Fruit fly (Drosophila melanogaster) whole organism, embryonic: Measurements from ENCODE around the gene miple2.

Experiments used
- Awh ChIP-seq: fragments of 200-800 bp; sonication (Bioruptor generic); IDR thresholded peaks from 2 replicates; pipeline ENCODE4, ENCODE4 v1.3.6; 2022; ENCODE audit warnings: missing biosample characterization, missing genetic modification characterization
- Bdp1 ChIP-seq: fragments of 200-800 bp; sonication (Bioruptor generic); optimal IDR thresholded peaks from 3 replicates; lab custom pipeline; 2016; ENCODE audit warnings: missing biosample characterization, missing genetic modification characterization
- CG10959 ChIP-seq: fragments of 200-800 bp; sonication (Bioruptor generic); IDR thresholded peaks from 2 replicates; pipeline ENCODE4 v1.3.6; 2022; ENCODE audit warnings: missing biosample characterization, missing genetic modification characterization
- CG11247 ChIP-seq: fragments of 200-800 bp; sonication (Bioruptor generic); IDR thresholded peaks from 2 replicates; pipeline ENCODE4 v1.3.6; 2022; ENCODE audit warnings: missing biosample characterization, missing genetic modification characterization
- CG11456 ChIP-seq: fragments of 200-800 bp; sonication (Bioruptor generic); IDR thresholded peaks from 3 replicates; pipeline ENCODE4 v1.3.6; 2022; ENCODE audit warnings: missing biosample characterization, missing genetic modification characterization
- CG12942 ChIP-seq: fragments of 200-800 bp; sonication (Bioruptor generic); optimal IDR thresholded peaks from 3 replicates; lab custom pipeline; 2016; ENCODE audit warnings: missing biosample characterization, missing genetic modification characterization
- CG15696 ChIP-seq: fragments of 200-800 bp; sonication (Bioruptor generic); optimal IDR thresholded peaks from 2 replicates; lab custom pipeline; 2019; ENCODE audit warnings: missing biosample characterization, mild to moderate bottlenecking, missing genetic modification characterization, moderate library complexity
- CG16779 ChIP-seq: fragments of 200-800 bp; sonication (Bioruptor generic); IDR thresholded peaks from 2 replicates; pipeline ENCODE4 v1.3.6; 2022; ENCODE audit warnings: missing biosample characterization, missing genetic modification characterization
- CG16815 ChIP-seq: fragments of 200-800 bp; sonication (Bioruptor generic); optimal IDR thresholded peaks from 3 replicates; lab custom pipeline; 2017; ENCODE audit warnings: missing biosample characterization, mild to moderate bottlenecking, missing genetic modification characterization
- CG17361 ChIP-seq: fragments of 200-800 bp; sonication (Bioruptor generic); IDR thresholded peaks from 3 replicates; pipeline ENCODE4 v1.3.6; 2022; ENCODE audit warnings: missing biosample characterization, missing genetic modification characterization
- CG2116 ChIP-seq: fragments of 200-800 bp; sonication (Bioruptor generic); optimal IDR thresholded peaks from 3 replicates; lab custom pipeline; 2018; ENCODE audit warnings: missing biosample characterization, mild to moderate bottlenecking, missing genetic modification characterization
- CG32532 ChIP-seq: fragments of 200-800 bp; sonication (Bioruptor generic); IDR thresholded peaks from 2 replicates; pipeline ENCODE4 v1.3.6; 2022; ENCODE audit warnings: missing biosample characterization, missing genetic modification characterization
- CG32767 ChIP-seq: fragments of 200-800 bp; sonication (Bioruptor generic); IDR thresholded peaks from 2 replicates; pipeline ENCODE4 v1.3.6; 2022; ENCODE audit warnings: missing biosample characterization, missing genetic modification characterization
- CG33213 ChIP-seq: fragments of 200-800 bp; sonication (Bioruptor generic); optimal IDR thresholded peaks from 3 replicates; lab custom pipeline; 2016; ENCODE audit warnings: missing biosample characterization, missing genetic modification characterization
- CG34376 ChIP-seq: fragments of 200-800 bp; sonication (Bioruptor generic); optimal IDR thresholded peaks from 2 replicates; lab custom pipeline; 2018; ENCODE audit warnings: missing biosample characterization, mild to moderate bottlenecking, missing genetic modification characterization
- CG4424 ChIP-seq: fragments of 200-800 bp; sonication (Bioruptor generic); optimal IDR thresholded peaks from 3 replicates; lab custom pipeline; 2016; ENCODE audit warnings: missing biosample characterization, missing genetic modification characterization
- CG4617 ChIP-seq: fragments of 200-800 bp; sonication (Bioruptor generic); optimal IDR thresholded peaks from 3 replicates; lab custom pipeline; 2016; ENCODE audit warnings: missing biosample characterization, missing genetic modification characterization, borderline replicate concordance
- CG4854 ChIP-seq: fragments of 200-800 bp; sonication (Bioruptor generic); optimal IDR thresholded peaks from 2 replicates; lab custom pipeline; 2016; ENCODE audit warnings: missing biosample characterization, missing genetic modification characterization, inconsistent platforms
- CG6813 ChIP-seq: fragments of 200-800 bp; sonication (Bioruptor generic); optimal IDR thresholded peaks from 2 replicates; lab custom pipeline; 2017; ENCODE audit warnings: missing biosample characterization, missing genetic modification characterization, mild to moderate bottlenecking, moderate library complexity, missing genetic modification reagents
- CG7987 ChIP-seq: fragments of 200-800 bp; sonication (Bioruptor generic); optimal IDR thresholded peaks from 2 replicates; lab custom pipeline; 2018; ENCODE audit warnings: missing biosample characterization, mild to moderate bottlenecking, missing genetic modification characterization, moderate library complexity
- Doc2 ChIP-seq: fragments of 200-800 bp; sonication (Bioruptor generic); IDR thresholded peaks from 2 replicates; pipeline ENCODE4 v1.3.6; 2022; ENCODE audit warnings: missing biosample characterization, missing genetic modification characterization
- Elba2 ChIP-seq: fragments of 200-800 bp; sonication (Bioruptor generic); optimal IDR thresholded peaks from 3 replicates; lab custom pipeline; 2016; ENCODE audit warnings: missing biosample characterization, missing genetic modification characterization
- Ets97D ChIP-seq: fragments of 200-800 bp; sonication (Bioruptor generic); optimal IDR thresholded peaks from 3 replicates; lab custom pipeline; 2016; ENCODE audit warnings: missing biosample characterization, missing genetic modification characterization
- Gsc ChIP-seq: fragments of 200-800 bp; sonication (Bioruptor generic); IDR thresholded peaks from 2 replicates; pipeline ENCODE4 v1.3.6; 2022; ENCODE audit warnings: missing biosample characterization, missing genetic modification characterization
- H15 ChIP-seq: fragments of 200-800 bp; sonication (Bioruptor generic); IDR thresholded peaks from 3 replicates; pipeline ENCODE4 v1.3.6; 2022; ENCODE audit warnings: missing biosample characterization, missing genetic modification characterization
- HLHmδ ChIP-seq: fragments of 200-800 bp; sonication (Bioruptor generic); optimal IDR thresholded peaks from 2 replicates; lab custom pipeline; 2018; ENCODE audit warnings: missing biosample characterization, mild to moderate bottlenecking, missing genetic modification characterization, moderate library complexity
- Med ChIP-seq: fragments of 200-800 bp; sonication (Bioruptor generic); peaks from one replicate; lab custom pipeline; 2016; ENCODE audit warnings: missing biosample characterization, missing genetic modification characterization, mild to moderate bottlenecking, inconsistent platforms, moderate library complexity
- Neu2 ChIP-seq: fragments of 200-800 bp; sonication (Bioruptor generic); optimal IDR thresholded peaks from 3 replicates; lab custom pipeline; 2016; ENCODE audit warnings: missing biosample characterization, missing genetic modification characterization, borderline replicate concordance
- Nf-YB ChIP-seq: fragments of 200-800 bp; sonication (Bioruptor generic); optimal IDR thresholded peaks from 3 replicates; lab custom pipeline; 2019; ENCODE audit warnings: missing biosample characterization, mild to moderate bottlenecking, missing genetic modification characterization, moderate library complexity
- Nf-YC ChIP-seq: fragments of 200-800 bp; optimal IDR thresholded peaks from 3 replicates; lab custom pipeline; 2019; ENCODE audit warnings: missing biosample characterization, mild to moderate bottlenecking, missing genetic modification characterization, moderate library complexity
- PHDP ChIP-seq: fragments of 200-800 bp; sonication (Bioruptor generic); optimal IDR thresholded peaks from 3 replicates; lab custom pipeline; 2018; ENCODE audit warnings: missing biosample characterization, mild to moderate bottlenecking, missing genetic modification characterization, moderate library complexity
- Taf1 ChIP-seq: fragments of 200-800 bp; sonication (Bioruptor generic); IDR thresholded peaks from 2 replicates; pipeline ENCODE4 v1.3.6; 2022; ENCODE audit warnings: missing biosample characterization, missing genetic modification characterization
- Usf ChIP-seq: fragments of 200-800 bp; sonication (Bioruptor generic); optimal IDR thresholded peaks from 2 replicates; lab custom pipeline; 2017; ENCODE audit warnings: missing genotype, missing biosample characterization, missing genetic modification characterization
- YL-1 ChIP-seq: fragments of 200-800 bp; sonication (Bioruptor generic); optimal IDR thresholded peaks from 3 replicates; lab custom pipeline; 2017; ENCODE audit warnings: missing biosample characterization, mild to moderate bottlenecking, missing genetic modification characterization
- ci ChIP-seq: fragments of 200-800 bp; sonication (Bioruptor generic); IDR thresholded peaks from 3 replicates; pipeline ENCODE4 v1.3.6; 2022; ENCODE audit warnings: missing biosample characterization, missing genetic modification characterization
- dysf ChIP-seq: fragments of 200-800 bp; sonication (Bioruptor generic); IDR thresholded peaks from 3 replicates; pipeline ENCODE4 v1.3.6; 2022; ENCODE audit warnings: missing biosample characterization, missing genetic modification characterization
- eve ChIP-seq, 2 experiments: fragments of >200 bp; optimal IDR thresholded peaks; 2 replicates each; lab custom pipeline; 2017; ENCODE audit warnings: missing biosample characterization in 2 of 2, missing genetic modification characterization in 2 of 2
- grau ChIP-seq: fragments of 200-800 bp; optimal IDR thresholded peaks from 3 replicates; lab custom pipeline; 2019; ENCODE audit warnings: missing biosample characterization, mild to moderate bottlenecking, missing genetic modification characterization, moderate library complexity
- her ChIP-seq: fragments of 200-800 bp; sonication (Bioruptor generic); optimal IDR thresholded peaks from 2 replicates; lab custom pipeline; 2016; ENCODE audit warnings: missing biosample characterization, missing genetic modification characterization
- kah ChIP-seq: fragments of 200-800 bp; sonication (Bioruptor generic); optimal IDR thresholded peaks from 2 replicates; lab custom pipeline; 2018; ENCODE audit warnings: missing biosample characterization, mild to moderate bottlenecking, missing genetic modification characterization
- lilli ChIP-seq: fragments of 200-800 bp; sonication (Bioruptor generic); optimal IDR thresholded peaks from 3 replicates; lab custom pipeline; 2016; ENCODE audit warnings: missing biosample characterization, missing genetic modification characterization
- luna ChIP-seq: fragments of 200-800 bp; sonication (Bioruptor generic); optimal IDR thresholded peaks from 2 replicates; lab custom pipeline; 2016; ENCODE audit warnings: missing biosample characterization, missing genetic modification characterization
- onecut ChIP-seq: fragments of 200-800 bp; sonication (Bioruptor generic); IDR thresholded peaks from 2 replicates; pipeline ENCODE4 v1.3.6; 2022; ENCODE audit warnings: missing biosample characterization, missing genetic modification characterization
- schlank ChIP-seq: fragments of 200-800 bp; sonication (Bioruptor generic); optimal IDR thresholded peaks from 2 replicates; lab custom pipeline; 2018; ENCODE audit warnings: missing biosample characterization, mild to moderate bottlenecking, missing genetic modification characterization
- sna ChIP-seq: fragments of 200-800 bp; sonication (Bioruptor generic); IDR thresholded peaks from 2 replicates; pipeline ENCODE4 v1.3.6; 2022; ENCODE audit warnings: missing biosample characterization, missing genetic modification characterization; ENCODE audit not compliant: partially characterized antibody
- so ChIP-seq: fragments of 200-800 bp; sonication (Bioruptor generic); IDR thresholded peaks from 3 replicates; pipeline ENCODE4 v1.3.6; 2022; ENCODE audit warnings: missing biosample characterization, missing genetic modification characterization
- ssp ChIP-seq: fragments of 200-800 bp; sonication (Bioruptor generic); IDR thresholded peaks from 2 replicates; pipeline ENCODE4 v1.3.6; 2022; ENCODE audit warnings: missing biosample characterization, missing genetic modification characterization
- tgo ChIP-seq: fragments of 200-800 bp; sonication (Bioruptor generic); IDR thresholded peaks from 3 replicates; pipeline ENCODE4 v1.3.6; 2022; ENCODE audit warnings: missing biosample characterization, missing genetic modification characterization
- wdn ChIP-seq: fragments of 200-800 bp; sonication (Bioruptor generic); IDR thresholded peaks from 2 replicates; pipeline ENCODE4 v1.3.6; 2022; ENCODE audit warnings: missing biosample characterization, missing genetic modification characterization

Gene miple2

DNA sequence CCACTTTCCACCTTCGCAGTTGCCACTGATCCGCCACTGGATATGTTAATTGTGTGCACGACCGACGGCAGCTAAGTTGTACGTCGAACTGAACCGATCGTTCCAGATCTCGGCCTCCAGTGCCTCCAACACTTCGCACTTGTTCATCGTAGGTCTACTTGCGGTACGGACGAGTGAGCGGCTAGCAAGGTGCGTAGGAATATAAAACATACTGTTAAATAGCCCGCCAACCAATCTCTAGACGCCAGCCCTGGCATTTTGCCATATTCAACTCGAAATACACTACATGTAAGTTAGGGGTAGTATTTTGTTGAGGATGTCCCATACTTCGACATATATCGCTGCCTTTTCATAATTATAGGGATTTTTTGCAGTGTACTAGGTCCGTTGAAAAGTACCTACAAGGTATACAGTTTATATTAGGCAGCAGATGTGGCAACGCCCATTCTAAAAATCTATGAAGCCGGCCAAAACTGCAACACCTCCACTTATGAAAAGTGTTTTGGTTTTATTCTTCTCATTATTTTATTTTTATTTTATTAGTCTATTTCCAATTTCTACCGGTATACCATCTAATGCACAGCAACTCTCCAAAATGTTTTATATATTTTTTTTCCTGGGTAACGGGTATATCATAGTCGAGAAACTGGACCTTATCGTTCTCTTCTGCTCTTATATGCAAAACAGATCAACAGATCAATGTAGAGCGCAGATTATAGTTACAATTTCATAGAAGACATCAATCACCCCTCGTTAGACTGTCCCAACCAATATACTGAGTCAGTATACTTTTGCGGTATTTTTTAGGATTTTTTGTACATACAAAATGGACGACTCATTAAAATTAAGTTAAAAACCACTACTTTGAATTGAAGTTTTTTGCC lies 47.7 kb upstream of the miple2 start, which contains the start of the genes pyx and CG33229 (continued):
- no peak for TF ChIP-seq Elba2 (GFP tag; lab: Kevin White, UChicago)
- TF ChIP-seq CG6813 (GFP tag; lab: Kevin White, UChicago): peak; percentile 68
- peak; percentile 85 for TF ChIP-seq CG12942 (GFP tag; lab: Kevin White, UChicago)
- TF ChIP-seq CG17361 (GFP tag; lab: Robert Waterston, UW): peak; percentile 95
- TF ChIP-seq ssp (GFP tag; lab: Robert Waterston, UW): peak; percentile 80
- peak; percentile 5 for TF ChIP-seq Neu2
- peak; percentile 28 for TF ChIP-seq her (GFP tag; lab: Kevin White, UChicago)
- peak; percentile 91 for TF ChIP-seq dysf (GFP tag; lab: Robert Waterston, UW)
- TF ChIP-seq Awh (GFP tag; lab: Robert Waterston, UW): peak; percentile 20; the same call in 1 of the 2 replicates
- TF ChIP-seq CG32532 (GFP tag; lab: Robert Waterston, UW): peak; percentile 93
- peak; percentile 61 for TF ChIP-seq Nf-YB
- TF ChIP-seq luna: peak; percentile 38
- TF ChIP-seq Nf-YC (tag; lab: Kevin White, UChicago): peak; percentile 81
- no peak for TF ChIP-seq YL-1 (GFP tag; lab: Kevin White, UChicago)
- peak; percentile 18 for TF ChIP-seq CG7987
- 0 out of 2 replicates have a peak, but pooled peaks have one; percentile 21 for TF ChIP-seq CG10959
- peak; percentile 63 for TF ChIP-seq CG4617 (GFP tag; lab: Kevin White, UChicago)
- peak; percentile 39 for TF ChIP-seq kah (GFP tag; lab: Kevin White, UChicago)
- peak; percentile 8; the same call in 1 of the 2 replicates for TF ChIP-seq CG32767
- peak; percentile 73 for TF ChIP-seq schlank
- peak; percentile 85 for TF ChIP-seq CG16779 (GFP tag; lab: Robert Waterston, UW)
- peak; percentile 78 for TF ChIP-seq CG15696
- peak; percentile 54 for TF ChIP-seq CG34376 (GFP tag; lab: Kevin White, UChicago)
- TF ChIP-seq Doc2 (GFP tag; lab: Robert Waterston, UW): 0 out of 2 replicates have a peak, but pooled peaks have one; percentile 45
- TF ChIP-seq ci (GFP tag; lab: Robert Waterston, UW): peak; percentile 64
- TF ChIP-seq HLHmδ (GFP tag; lab: Kevin White, UChicago): no peak
- no peak for TF ChIP-seq eve (GFP tag; optimal IDR thresholded peaks at IDR 0.05; lab: Kevin White, UChicago)
- peak; percentile 31 for TF ChIP-seq CG33213 (GFP tag; lab: Kevin White, UChicago)
- peak; percentile 19; the same call in 1 of the 2 replicates for TF ChIP-seq sna (GFP tag; lab: Robert Waterston, UW)
- peak; percentile 86 for TF ChIP-seq Usf (GFP tag; lab: Kevin White, UChicago)
- peak; percentile 56 for TF ChIP-seq Bdp1 (GFP tag; lab: Kevin White, UChicago)
- peak; percentile 60; the same call in 1 of the 3 replicates for TF ChIP-seq so
- TF ChIP-seq CG4854 (GFP tag; lab: Kevin White, UChicago): peak; percentile 80
- TF ChIP-seq grau (tag; lab: Kevin White, UChicago): peak; percentile 89
- TF ChIP-seq Gsc (GFP tag; lab: Robert Waterston, UW): no peak; the same call in 1 of the 2 replicates
- peak; percentile 92 for TF ChIP-seq lilli (GFP tag; lab: Kevin White, UChicago)
- TF ChIP-seq Med: peak; percentile 95
- TF ChIP-seq Ets97D (GFP tag; lab: Kevin White, UChicago): peak; percentile 70
- TF ChIP-seq CG16815 (GFP tag; lab: Kevin White, UChicago): peak; percentile 86
- peak; percentile 61 for TF ChIP-seq CG2116
- TF ChIP-seq H15 (GFP tag; lab: Robert Waterston, UW): peak; percentile 70; the same call in 1 of the 3 replicates
- TF ChIP-seq CG11456 (GFP tag; lab: Robert Waterston, UW): peak; percentile 92
- peak; percentile 75 for TF ChIP-seq wdn
- TF ChIP-seq onecut (GFP tag; lab: Robert Waterston, UW): peak; percentile 49
- TF ChIP-seq tgo (GFP tag; lab: Robert Waterston, UW): peak; percentile 86
- no peak; the same call in 1 of the 2 replicates for TF ChIP-seq Taf1 (GFP tag; lab: Robert Waterston, UW)
- peak; percentile 75 for TF ChIP-seq PHDP (tag; lab: Kevin White, UChicago)
- TF ChIP-seq CG4424 (GFP tag; lab: Kevin White, UChicago): peak; percentile 89
- peak; percentile 68 for TF ChIP-seq CG11247
